Worm (Caenorhabditis elegans): ENCODE measurements around the gene math-14.

DNA sequence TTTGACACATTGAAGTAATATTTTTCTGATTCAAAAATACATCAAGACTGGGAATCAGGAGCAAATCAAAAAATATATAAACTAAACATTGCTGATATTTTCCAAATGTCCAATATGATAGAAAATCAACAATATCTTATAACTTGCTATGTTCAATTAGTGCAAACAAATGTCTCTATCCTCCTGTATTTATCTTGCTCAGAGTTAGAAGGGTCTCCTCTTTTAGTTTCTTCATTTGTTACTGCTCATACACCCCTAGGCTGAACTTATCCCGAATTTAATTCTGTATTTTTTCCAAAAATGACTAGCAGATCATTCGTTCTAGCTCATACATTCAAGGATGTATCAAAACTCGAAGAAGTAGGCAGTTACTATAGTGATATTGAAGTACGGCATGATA, 32.8 kb downstream of the math-14 start, which contains the start of gene math-23:
- TF ChIP-seq dao-5 (tag; optimal IDR thresholded peaks at IDR 0.05) (no peak), him-1 (tag; optimal IDR thresholded peaks at IDR 0.05) (no peak)

All from whole organism, L4/young adult.